Worm (Caenorhabditis elegans) whole organism, mixed stage, embryonic: ENCODE data around the gene set-15.

ENCODE experiments used
- M03D4.4 ChIP-seq: sonication (generic microtip); optimal IDR thresholded peaks from 2 replicates; lab custom pipeline; 2017; ENCODE audit warnings: mild to moderate bottlenecking, missing genetic modification characterization, missing compliant biosample characterization
- bed-3 ChIP-seq: fragments of 200-800 bp; sonication (Bioruptor generic); optimal IDR thresholded peaks from 3 replicates; lab custom pipeline; 2018; ENCODE audit warnings: mild to moderate bottlenecking, missing genetic modification characterization, moderate library complexity, missing compliant biosample characterization
- blmp-1 ChIP-seq: fragments of 150-350 bp; optimal IDR thresholded peaks from 2 replicates; lab custom pipeline; 2014; ENCODE audit warnings: missing biosample characterization, missing genetic modification characterization
- ceh-39 ChIP-seq: fragments of 150-350 bp; optimal IDR thresholded peaks from 2 replicates; lab custom pipeline; 2014; ENCODE audit warnings: missing biosample characterization, missing genetic modification characterization
- ceh-43 ChIP-seq: fragments of 200-800 bp; sonication (Bioruptor generic); optimal IDR thresholded peaks from 2 replicates; lab custom pipeline; 2018; ENCODE audit warnings: mild to moderate bottlenecking, missing genetic modification characterization, moderate library complexity, missing compliant biosample characterization
- ceh-83 ChIP-seq: fragments of 200-800 bp; sonication (Bioruptor generic); optimal IDR thresholded peaks from 2 replicates; lab custom pipeline; 2018; ENCODE audit warnings: mild to moderate bottlenecking, missing genetic modification characterization, missing compliant biosample characterization
- ces-1 ChIP-seq: fragments of 150-350 bp; optimal IDR thresholded peaks from 2 replicates; lab custom pipeline; 2014; ENCODE audit warnings: missing biosample characterization, missing genetic modification reagents, missing genetic modification characterization
- cnd-1 ChIP-seq: fragments of 200-800 bp; sonication (Bioruptor generic); optimal IDR thresholded peaks from 2 replicates; lab custom pipeline; 2018; ENCODE audit warnings: mild to moderate bottlenecking, missing genetic modification characterization, missing compliant biosample characterization
- drap-1 ChIP-seq: fragments of 200-800 bp; sonication (Bioruptor generic); optimal IDR thresholded peaks from 3 replicates; lab custom pipeline; 2018; ENCODE audit warnings: mild to moderate bottlenecking, missing genetic modification characterization, missing compliant biosample characterization
- elt-3 ChIP-seq: fragments of 150-350 bp; optimal IDR thresholded peaks from 2 replicates; lab custom pipeline; 2014; ENCODE audit warnings: missing biosample characterization, missing genetic modification characterization
- hlh-1 ChIP-seq: fragments of 150-350 bp; optimal IDR thresholded peaks from 2 replicates; lab custom pipeline; 2014; ENCODE audit warnings: missing biosample characterization, missing genetic modification reagents, missing genetic modification characterization
- lin-13 ChIP-seq: fragments of 150-350 bp; optimal IDR thresholded peaks from 2 replicates; lab custom pipeline; 2014; ENCODE audit warnings: missing biosample characterization, missing genetic modification characterization
- lin-32 ChIP-seq: fragments of 200-800 bp; sonication (Bioruptor generic); optimal IDR thresholded peaks from 2 replicates; lab custom pipeline; 2018; ENCODE audit warnings: mild to moderate bottlenecking, missing genetic modification characterization, missing compliant biosample characterization
- lsy-2 ChIP-seq: fragments of 150-350 bp; optimal IDR thresholded peaks from 2 replicates; lab custom pipeline; 2014; ENCODE audit warnings: missing biosample characterization, missing genetic modification characterization
- mab-5 ChIP-seq: fragments of 150-350 bp; optimal IDR thresholded peaks from 2 replicates; lab custom pipeline; 2014; ENCODE audit warnings: missing biosample characterization, missing genetic modification characterization
- mep-1 ChIP-seq: fragments of 150-350 bp; optimal IDR thresholded peaks from 2 replicates; lab custom pipeline; 2017; ENCODE audit warnings: missing biosample characterization, missing genetic modification reagents, missing genetic modification characterization, inconsistent platforms
- mls-2 ChIP-seq: sonication (generic microtip); optimal IDR thresholded peaks from 2 replicates; lab custom pipeline; 2016; ENCODE audit warnings: mild to moderate bottlenecking, missing genetic modification characterization, moderate library complexity, missing compliant biosample characterization
- nhr-12 ChIP-seq: fragments of 150-350 bp; optimal IDR thresholded peaks from 2 replicates; lab custom pipeline; 2014; ENCODE audit warnings: missing biosample characterization, missing genetic modification characterization
- nhr-2 ChIP-seq: fragments of 150-350 bp; optimal IDR thresholded peaks from 2 replicates; lab custom pipeline; 2014; ENCODE audit warnings: missing biosample characterization, missing genetic modification characterization
- nhr-237 ChIP-seq: fragments of 150-350 bp; optimal IDR thresholded peaks from 2 replicates; lab custom pipeline; 2014; ENCODE audit warnings: missing biosample characterization, missing genetic modification characterization
- nhr-76 ChIP-seq: sonication (generic microtip); optimal IDR thresholded peaks from 2 replicates; lab custom pipeline; 2017; ENCODE audit warnings: missing biosample characterization, missing genetic modification characterization
- pha-4 ChIP-seq: fragments of 150-350 bp; optimal IDR thresholded peaks from 2 replicates; lab custom pipeline; 2018; ENCODE audit warnings: missing biosample characterization, missing genetic modification reagents, missing genetic modification characterization
- sem-2 ChIP-seq: fragments of 200-800 bp; sonication (Bioruptor generic); optimal IDR thresholded peaks from 2 replicates; lab custom pipeline; 2018; ENCODE audit warnings: mild to moderate bottlenecking, missing genetic modification characterization, missing compliant biosample characterization
- sptf-1 ChIP-seq: sonication (generic microtip); optimal IDR thresholded peaks from 2 replicates; lab custom pipeline; 2017; ENCODE audit warnings: mild to moderate bottlenecking, missing genetic modification characterization, moderate library complexity, missing compliant biosample characterization
- tbx-8 ChIP-seq: fragments of 200-800 bp; sonication (Bioruptor generic); optimal IDR thresholded peaks from 2 replicates; lab custom pipeline; 2018; ENCODE audit warnings: mild to moderate bottlenecking, missing genetic modification characterization, moderate library complexity, missing compliant biosample characterization
- unc-120 ChIP-seq: sonication (generic microtip); optimal IDR thresholded peaks from 2 replicates; lab custom pipeline; 2017; ENCODE audit warnings: missing genetic modification characterization, missing compliant biosample characterization; ENCODE audit not compliant: poor library complexity, severe bottlenecking
- unc-62 ChIP-seq: fragments of 150-350 bp; optimal IDR thresholded peaks from 2 replicates; lab custom pipeline; 2014; ENCODE audit warnings: missing biosample characterization, missing genetic modification reagents, missing genetic modification characterization
- zip-8 ChIP-seq: fragments of 150-350 bp; optimal IDR thresholded peaks from 2 replicates; lab custom pipeline; 2014; ENCODE audit warnings: missing biosample characterization, missing genetic modification characterization
- ztf-11 ChIP-seq: fragments of 150-350 bp; optimal IDR thresholded peaks from 2 replicates; lab custom pipeline; 2014; ENCODE audit warnings: missing biosample characterization, missing genetic modification characterization

set-15 gene

DNA sequence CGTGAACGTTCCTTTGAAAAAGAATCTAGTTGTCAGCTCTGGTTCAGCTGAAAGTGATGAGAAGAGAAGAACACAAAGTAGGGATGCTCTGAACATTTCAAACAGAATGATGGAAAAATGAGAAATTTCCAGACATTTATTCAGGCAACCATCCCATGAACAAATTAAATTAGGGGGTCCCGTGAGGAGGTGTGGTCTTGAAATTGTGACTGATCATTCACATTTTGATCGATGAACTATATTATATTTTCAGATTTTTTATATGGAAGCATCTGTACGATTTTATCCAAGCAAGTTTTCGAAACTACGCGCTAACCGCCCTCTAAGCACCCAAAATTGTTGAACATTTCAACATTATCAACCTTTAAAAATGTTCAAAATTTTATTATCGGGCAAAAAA lies 4.0 kb downstream of the set-15 start, which contains the start of gene R11E3.19:
Gene R11E3.19 (minus strand): TSS at position 101 of the 400 bp plus-strand sequence.
- TF ChIP-seq elt-3 (no peak), tbx-8 (GFP tag; lab: Kevin White, UChicago) (no peak), nhr-2 (tag; lab: Kevin White, UChicago) (no peak), nhr-237 (tag; lab: Kevin White, UChicago) (no peak), ceh-39 (tag; lab: Kevin White, UChicago) (no peak), blmp-1 (no peak), sem-2 (GFP tag; lab: Kevin White, UChicago) (no peak), nhr-12 (tag; lab: Kevin White, UChicago) (no peak), pha-4 (no peak), unc-120 (tag; lab: Kevin White, UChicago) (no peak), ceh-43 (no peak), mep-1 (no peak), nhr-76 (no peak), zip-8 (tag; lab: Kevin White, UChicago) (no peak), lin-13 (tag; lab: Kevin White, UChicago) (no peak)

DNA sequence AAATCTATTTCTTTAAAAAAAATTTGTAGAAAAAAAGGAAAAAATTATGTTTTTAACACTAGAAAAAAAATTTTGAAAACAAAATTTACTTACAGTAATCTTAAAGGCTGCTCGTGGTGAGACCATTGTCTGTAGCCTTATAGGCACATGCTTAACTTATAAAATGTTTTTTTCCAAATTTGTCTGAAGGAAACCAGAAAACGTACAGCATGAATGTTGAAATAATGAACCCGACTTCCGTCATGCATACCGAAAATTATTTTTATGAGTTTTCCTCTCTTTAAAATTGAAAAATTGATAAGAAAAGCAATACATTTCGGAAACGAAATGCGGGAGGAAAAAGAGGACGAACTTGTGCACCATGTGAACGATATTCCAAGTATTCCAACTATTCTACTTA lies 8.2 kb downstream of the set-15 start, which contains the start of gene R11E3.2:
Gene R11E3.2 (plus strand): TSS at position 301 of the 400 bp plus-strand sequence.
- no peak for TF ChIP-seq zip-8 (tag; lab: Kevin White, UChicago)
- TF ChIP-seq lsy-2 (tag; lab: Kevin White, UChicago) = no peak
- TF ChIP-seq, all 35 proteins: peak for 0

DNA sequence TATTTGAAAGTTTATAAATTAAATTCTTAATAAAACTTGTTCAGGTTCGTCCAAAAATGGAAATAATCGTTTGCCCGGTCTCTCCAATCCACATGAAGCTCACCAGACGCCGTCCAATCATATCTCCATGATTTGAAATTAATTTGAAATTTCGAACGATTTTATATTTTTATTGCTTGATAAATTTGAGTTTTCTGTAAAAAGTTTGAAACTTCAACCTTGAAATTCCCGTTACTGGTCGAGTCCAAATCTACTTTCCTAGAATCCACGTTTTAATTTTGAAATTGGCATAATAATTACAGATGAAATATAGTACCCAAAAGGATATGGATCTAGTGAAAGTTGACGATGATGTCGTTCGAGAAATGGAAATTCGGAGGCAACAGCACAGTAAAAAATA lies 15.6 kb downstream of the set-15 start, which contains the start of gene npp-26:
Gene npp-26 (plus strand): TSS at position 301 of the 400 bp plus-strand sequence.
- TF ChIP-seq mls-2 = no peak
- no peak for TF ChIP-seq ceh-83 (GFP tag; lab: Kevin White, UChicago)
- TF ChIP-seq nhr-76 = no peak
- TF ChIP-seq zip-8 (tag; lab: Kevin White, UChicago) = no peak
- no peak for TF ChIP-seq pha-4
- TF ChIP-seq M03D4.4 (tag; lab: Kevin White, UChicago) = no peak
- TF ChIP-seq nhr-237 (tag; lab: Kevin White, UChicago) = no peak
- no peak for TF ChIP-seq blmp-1
- TF ChIP-seq cnd-1 (tag; lab: Kevin White, UChicago) = no peak
- no peak for TF ChIP-seq mab-5 (tag; lab: Kevin White, UChicago)
- no peak for TF ChIP-seq nhr-12 (tag; lab: Kevin White, UChicago)
- no peak for TF ChIP-seq unc-120 (tag; lab: Kevin White, UChicago)
- no peak for TF ChIP-seq ztf-11 (tag; lab: Kevin White, UChicago)
- TF ChIP-seq sem-2 (GFP tag; lab: Kevin White, UChicago) = no peak
- TF ChIP-seq lin-13 (tag; lab: Kevin White, UChicago) = no peak
- no peak for TF ChIP-seq ceh-39 (tag; lab: Kevin White, UChicago)
- no peak for TF ChIP-seq drap-1
- TF ChIP-seq sptf-1 (tag; lab: Kevin White, UChicago) = no peak
- TF ChIP-seq, all 35 proteins: peak for 0

- TF ChIP-seq nhr-237 (tag; lab: Kevin White, UChicago) = no peak
- TF ChIP-seq ces-1 (GFP tag; lab: Kevin White, UChicago) = no peak
- no peak for TF ChIP-seq nhr-12 (tag; lab: Kevin White, UChicago)
- no peak for TF ChIP-seq ceh-43
- no peak for TF ChIP-seq unc-120 (tag; lab: Kevin White, UChicago)
- no peak for TF ChIP-seq lin-32 (GFP tag; lab: Kevin White, UChicago)
- no peak for TF ChIP-seq M03D4.4 (tag; lab: Kevin White, UChicago)
- TF ChIP-seq hlh-1 (tag; lab: Kevin White, UChicago) = no peak
- TF ChIP-seq lin-13 (tag; lab: Kevin White, UChicago) = no peak
Observed at ce11 chrIV:4763844-4764243, 16.2 kb downstream of the set-15 start, which contains the start of gene Y17G9B.2. TSS of gene Y17G9B.2 (plus strand) at chrIV:4764144.

DNA sequence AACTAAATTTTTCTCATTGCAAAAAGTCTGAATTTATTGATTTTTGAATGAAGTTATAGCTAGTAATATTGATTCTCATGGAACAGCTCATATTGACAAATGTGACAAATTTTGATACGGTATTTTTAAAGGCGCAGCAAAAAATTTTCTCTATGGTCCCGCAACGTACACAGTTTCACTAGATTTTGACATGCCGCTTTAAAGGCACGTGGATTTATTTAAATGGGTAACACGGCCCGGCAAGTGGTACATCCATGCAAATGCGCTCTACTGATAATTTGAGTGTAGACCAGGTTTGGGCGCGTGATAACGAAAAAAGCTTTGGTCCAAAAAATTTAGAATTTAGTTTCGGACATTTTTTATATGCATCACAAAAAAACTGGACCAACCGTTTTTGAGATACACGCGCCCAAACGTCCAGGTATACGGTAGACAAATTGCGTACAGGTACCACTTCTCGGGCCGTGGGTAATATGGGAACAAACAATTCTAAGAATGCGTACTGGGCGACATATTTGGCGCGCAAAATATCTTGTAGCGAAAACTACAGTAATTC lies 17.0 kb downstream of the set-15 start:
- peak; percentile 4 for TF ChIP-seq lsy-2 (tag; lab: Kevin White, UChicago)
- TF ChIP-seq, all 35 proteins: peak for 1; not testable (repeated sequence) for 34

DNA sequence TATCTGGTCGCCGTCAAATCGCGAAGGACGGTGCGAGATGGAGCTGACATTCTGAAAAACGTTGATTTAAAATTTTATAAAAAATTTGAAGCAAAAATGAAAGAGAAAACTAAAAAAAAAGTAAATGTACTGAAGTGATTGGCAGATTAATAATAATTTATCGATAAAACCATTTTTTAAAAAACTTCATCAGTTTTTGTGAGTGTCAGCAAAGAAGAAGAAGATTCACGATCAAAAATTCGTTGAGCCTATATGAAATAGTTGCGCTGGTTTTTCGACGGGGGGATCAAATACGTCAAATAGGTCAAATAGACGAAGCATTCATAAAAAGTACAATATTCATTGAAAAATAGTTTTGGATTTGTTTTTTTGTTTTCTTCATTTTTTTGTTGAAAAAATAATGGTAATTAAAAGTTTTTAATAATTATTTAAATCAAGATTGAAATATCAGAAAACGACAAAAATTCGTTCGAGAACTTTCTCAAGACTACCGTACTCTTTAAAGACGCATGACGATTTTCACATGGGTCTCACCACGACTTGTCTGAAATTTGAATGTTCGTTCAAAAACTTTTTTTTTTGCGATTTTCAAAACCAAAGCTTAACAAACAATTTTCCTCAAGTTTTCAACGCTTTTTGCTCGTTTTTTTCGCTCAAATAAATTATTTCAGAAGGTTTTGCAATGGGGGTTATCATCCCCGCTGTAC lies 19.5 kb downstream of the set-15 start, which contains the start of the genes memi-1 and cyp-31A3:
Gene memi-1 (minus strand): TSS at position 51 of the 707 bp plus-strand sequence.
Gene cyp-31A3 (plus strand): TSS at position 672 of the 707 bp plus-strand sequence.
- no peak for TF ChIP-seq M03D4.4 (tag; lab: Kevin White, UChicago)
- TF ChIP-seq blmp-1 = no peak
- TF ChIP-seq nhr-76 = no peak
- no peak for TF ChIP-seq elt-3
- TF ChIP-seq bed-3 (GFP tag; lab: Kevin White, UChicago) = no peak
- TF ChIP-seq unc-62 (GFP tag; lab: Kevin White, UChicago) = no peak
- TF ChIP-seq pha-4 = no peak
- no peak for TF ChIP-seq ces-1 (GFP tag; lab: Kevin White, UChicago)
- no peak for TF ChIP-seq lsy-2 (tag; lab: Kevin White, UChicago)
